Fruit fly (Drosophila melanogaster): ENCODE measurements around the gene CG31121.

The CG31121 gene

DNA sequence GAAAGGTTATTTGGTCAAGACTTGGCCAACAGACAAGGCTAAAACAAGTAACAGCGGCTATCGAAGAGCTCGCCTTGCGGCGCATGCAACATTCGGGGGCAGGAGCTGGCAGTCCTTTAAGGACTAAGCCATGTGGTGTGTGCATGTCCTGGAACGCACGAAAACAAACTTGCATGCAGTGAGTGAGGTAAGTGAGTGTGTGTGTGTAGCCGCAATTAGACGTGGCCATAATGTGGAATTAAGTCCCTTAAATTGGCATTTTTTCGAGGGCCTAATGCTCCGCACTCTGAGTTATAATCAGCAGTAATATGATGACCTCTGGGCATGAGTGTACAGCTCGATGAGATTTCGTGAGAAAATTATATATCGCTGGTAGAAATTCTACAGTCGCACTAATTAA lies 60.8 kb downstream of the CG31121 start, which contains the start of gene sosie:
Gene sosie, plus strand, starts transcription at position 301 of the 400 bp plus-strand sequence.
- TF ChIP-seq Eip93F (GFP tag; optimal IDR thresholded peaks at IDR 0.05) (no peak), CG34406 (GFP tag; optimal IDR thresholded peaks at IDR 0.05) (no peak), CG10669 (GFP tag; optimal IDR thresholded peaks at IDR 0.05) (no peak), vri (GFP tag; optimal IDR thresholded peaks at IDR 0.05) (no peak)

All from whole organism, prepupa.